Fruit fly (Drosophila melanogaster) whole organism: ENCODE data around the gene sob.

Experiments used
- CG8478 ChIP-seq: fragments of >200 bp; optimal IDR thresholded peaks from 2 replicates; lab custom pipeline; 2018; ENCODE audit warnings: inconsistent platforms
- Dll ChIP-seq: fragments of >200 bp; optimal IDR thresholded peaks from 2 replicates; lab custom pipeline; 2017
- EcR ChIP-seq, 2 experiments: fragments of >200 bp; optimal IDR thresholded peaks; 2 replicates each; lab custom pipeline; 2017; ENCODE audit warnings: missing biosample characterization in 2 of 2, missing genetic modification characterization in 2 of 2, missing genetic modification reagents in 2 of 2
- pan ChIP-seq: fragments of >200 bp; optimal IDR thresholded peaks from 2 replicates; lab custom pipeline; 2017
- psq ChIP-seq: fragments of >200 bp; optimal IDR thresholded peaks from 2 replicates; lab custom pipeline; 2017
- usp ChIP-seq: fragments of >200 bp; optimal IDR thresholded peaks from 2 replicates; lab custom pipeline; 2017; ENCODE audit warnings: missing biosample characterization, missing genetic modification characterization, mixed read lengths

sob gene

DNA sequence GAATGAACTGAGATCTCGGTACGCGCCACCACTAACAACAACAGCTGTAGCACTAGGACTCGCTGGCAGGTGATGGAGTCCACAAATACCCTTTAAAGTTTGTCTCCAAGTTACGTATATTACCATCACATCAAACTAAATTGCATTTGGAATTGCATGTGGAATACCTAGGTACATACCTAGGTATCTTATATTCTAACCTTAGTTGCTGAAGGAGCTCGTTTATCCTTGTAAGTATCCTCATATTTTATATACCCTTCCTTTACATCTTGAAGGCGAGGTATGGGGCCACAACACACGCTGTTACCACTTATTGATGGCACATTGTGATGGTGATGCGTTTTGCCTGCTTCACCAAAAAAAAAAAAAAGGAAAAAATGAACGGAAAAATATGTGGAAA, 13.2 kb downstream of the sob start:
- TF ChIP-seq CG8478 (no peak), Dll (lab: Kevin White, UChicago) (no peak), pan (lab: Kevin White, UChicago) (no peak), usp (GFP tag; lab: Kevin White, UChicago) (no peak), EcR (GFP tag; optimal IDR thresholded peaks at IDR 0.05; lab: Kevin White, UChicago) (no peak), psq (no peak)

DNA sequence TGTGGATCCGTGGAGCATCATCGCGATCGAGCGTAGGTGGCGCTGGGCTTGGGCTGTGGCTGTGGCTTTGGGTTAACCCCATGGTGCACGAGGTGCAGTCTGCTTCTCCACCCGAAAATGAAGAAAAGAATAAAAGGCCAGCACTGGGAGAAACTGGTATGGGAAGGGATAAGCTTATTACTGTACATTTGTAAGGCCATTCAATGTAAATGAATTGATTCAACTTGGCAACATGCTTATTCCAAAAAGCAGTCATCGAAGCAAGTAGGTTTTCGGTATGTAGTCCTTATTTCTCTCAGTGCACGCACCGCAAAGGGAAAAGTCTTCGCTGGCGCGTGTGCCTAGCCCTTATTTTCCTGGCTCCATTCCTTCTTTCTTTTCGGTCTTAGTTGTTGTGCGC, 14.0 kb downstream of the sob start:
- TF ChIP-seq Dll (lab: Kevin White, UChicago) = no peak
- TF ChIP-seq usp (GFP tag; lab: Kevin White, UChicago) = no peak
- no peak for TF ChIP-seq EcR (GFP tag; optimal IDR thresholded peaks at IDR 0.05; lab: Kevin White, UChicago)
- TF ChIP-seq psq = no peak
- TF ChIP-seq pan (lab: Kevin White, UChicago) = no peak
- TF ChIP-seq CG8478 = no peak

DNA sequence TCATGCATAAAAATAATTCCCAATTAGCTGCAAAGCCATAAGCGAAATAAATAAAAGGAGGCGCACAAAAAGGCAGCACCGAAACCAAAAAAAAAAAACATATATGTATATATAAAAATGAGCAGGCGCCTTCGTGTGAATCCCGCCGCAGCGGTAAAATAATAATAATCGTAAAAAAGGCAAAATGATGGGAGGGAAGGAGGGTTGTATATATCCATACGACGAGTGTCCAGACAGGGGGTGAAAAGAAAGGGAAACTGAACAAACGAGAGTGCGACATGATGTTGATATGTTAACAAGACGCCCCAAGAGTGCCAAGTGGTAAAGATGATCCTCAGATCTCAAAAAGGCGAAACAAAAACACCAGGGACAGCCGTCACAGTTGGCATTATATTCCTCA, 16.0 kb downstream of the sob start:
- no peak for TF ChIP-seq EcR (GFP tag; optimal IDR thresholded peaks at IDR 0.05; lab: Kevin White, UChicago)
- no peak for TF ChIP-seq usp (GFP tag; lab: Kevin White, UChicago)
- TF ChIP-seq Dll (lab: Kevin White, UChicago) = no peak
- TF ChIP-seq psq = no peak
- TF ChIP-seq pan (lab: Kevin White, UChicago) = no peak
- TF ChIP-seq CG8478 = no peak

DNA sequence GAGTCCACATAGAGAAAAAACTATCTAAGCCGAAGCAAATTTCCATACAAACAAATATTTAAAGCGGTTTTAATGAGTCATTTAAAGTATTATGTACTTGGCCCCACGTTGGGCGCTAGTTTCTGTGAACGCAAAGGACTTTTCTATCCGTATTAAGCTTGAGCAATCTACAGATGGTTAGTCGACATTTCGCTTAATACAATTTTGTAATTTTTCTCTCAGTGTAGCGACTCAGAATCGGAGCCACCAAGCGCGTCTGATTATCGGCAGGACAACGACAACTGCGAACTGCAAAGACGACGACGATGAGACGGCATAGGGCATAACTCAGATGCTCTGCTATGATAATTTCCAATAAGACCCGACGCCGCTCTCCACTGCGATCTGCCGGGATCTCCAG, 18.1 kb downstream of the sob start:
- TF ChIP-seq EcR (GFP tag; optimal IDR thresholded peaks at IDR 0.05; lab: Kevin White, UChicago) (no peak), psq (no peak), pan (lab: Kevin White, UChicago) (no peak), CG8478 (no peak)

DNA sequence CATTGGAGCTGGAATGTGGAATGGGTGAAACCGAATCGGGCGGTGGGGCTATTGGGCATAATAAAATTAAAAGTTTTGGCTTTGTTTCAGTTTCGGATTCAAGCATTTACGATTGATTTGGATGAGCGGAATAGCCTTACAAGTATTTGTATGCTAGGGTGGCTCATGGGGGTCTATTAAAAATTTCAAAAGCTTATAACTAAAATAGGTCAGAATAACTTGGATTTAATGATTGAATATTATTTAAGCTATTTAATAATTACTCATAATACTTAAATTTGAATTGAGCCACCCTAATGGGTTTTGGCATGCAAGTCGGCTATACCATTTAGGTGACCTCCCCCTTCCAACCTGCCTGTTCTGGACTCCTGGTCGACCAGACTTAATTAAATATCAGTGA, 20.9 kb downstream of the sob start:
- TF ChIP-seq pan (lab: Kevin White, UChicago) (no peak), CG8478 (no peak), psq (no peak), usp (GFP tag; lab: Kevin White, UChicago) (no peak)

DNA sequence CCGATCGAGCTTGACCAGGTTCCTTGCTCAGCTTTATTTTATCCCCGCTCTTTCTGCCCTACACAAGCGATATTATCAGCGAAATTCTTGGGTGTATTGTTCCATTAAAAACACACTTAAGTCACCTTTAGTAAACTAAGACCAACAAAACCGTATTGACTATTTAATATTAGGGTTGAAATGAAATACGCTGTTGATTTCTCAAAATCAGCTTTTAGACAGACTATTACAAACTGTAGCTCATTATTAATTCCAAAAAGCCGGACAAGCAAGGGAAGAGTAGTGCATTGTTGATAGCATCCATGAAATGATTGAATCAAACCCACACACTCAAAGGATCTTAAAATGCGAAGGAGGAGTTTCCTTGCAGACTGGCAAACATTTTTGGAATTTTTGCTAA, 22.3 kb downstream of the sob start:
- TF ChIP-seq Dll (lab: Kevin White, UChicago) (no peak), pan (lab: Kevin White, UChicago) (no peak), usp (GFP tag; lab: Kevin White, UChicago) (no peak), CG8478 (no peak), EcR (GFP tag; optimal IDR thresholded peaks at IDR 0.05; lab: Kevin White, UChicago) (no peak), psq (no peak)

DNA sequence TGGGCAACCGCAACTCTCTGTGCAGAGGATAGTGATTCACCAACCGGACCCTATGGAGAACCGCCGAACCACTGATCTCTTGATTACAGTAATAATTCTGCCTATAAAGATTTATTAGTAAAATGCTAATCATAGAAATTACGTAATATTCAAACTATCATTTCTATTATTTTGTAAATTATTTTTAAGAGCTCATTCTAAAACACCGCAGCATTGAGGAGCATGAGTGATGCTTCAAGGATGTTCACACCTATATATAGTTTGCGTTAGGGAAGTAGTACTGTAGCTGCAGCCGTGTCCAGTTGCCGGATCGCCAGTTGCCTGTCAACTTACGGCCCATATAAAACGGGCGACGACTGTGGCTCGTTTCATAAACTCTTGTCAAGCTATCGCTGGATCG, 23.1 kb downstream of the sob start:
- TF ChIP-seq EcR (GFP tag; optimal IDR thresholded peaks at IDR 0.05; lab: Kevin White, UChicago) (no peak), Dll (lab: Kevin White, UChicago) (no peak), usp (GFP tag; lab: Kevin White, UChicago) (no peak), CG8478 (no peak), pan (lab: Kevin White, UChicago) (no peak), psq (no peak)

DNA sequence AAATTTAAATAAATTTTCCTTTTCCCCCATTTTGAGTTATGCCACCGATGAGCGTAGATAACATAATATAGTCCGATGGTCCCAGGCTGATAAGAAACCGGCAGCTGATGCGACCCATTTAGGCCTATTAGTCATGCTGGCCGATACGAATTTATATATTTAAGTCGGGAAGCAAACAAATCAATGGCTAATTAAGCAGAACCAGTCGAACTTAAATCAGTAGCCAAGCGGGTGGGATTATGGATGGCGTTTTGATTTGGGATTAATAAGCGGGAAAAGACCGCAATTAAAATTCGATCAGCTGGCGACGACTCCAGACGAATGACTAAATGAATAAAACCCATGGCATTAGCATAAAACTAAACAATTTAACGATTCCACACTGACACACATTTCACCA, 23.6 kb downstream of the sob start:
- no peak for TF ChIP-seq Dll (lab: Kevin White, UChicago)
- TF ChIP-seq usp (GFP tag; lab: Kevin White, UChicago) = no peak
- no peak for TF ChIP-seq psq
- TF ChIP-seq EcR (GFP tag; optimal IDR thresholded peaks at IDR 0.05; lab: Kevin White, UChicago) = no peak
- TF ChIP-seq pan (lab: Kevin White, UChicago) = no peak
- TF ChIP-seq CG8478 = no peak

DNA sequence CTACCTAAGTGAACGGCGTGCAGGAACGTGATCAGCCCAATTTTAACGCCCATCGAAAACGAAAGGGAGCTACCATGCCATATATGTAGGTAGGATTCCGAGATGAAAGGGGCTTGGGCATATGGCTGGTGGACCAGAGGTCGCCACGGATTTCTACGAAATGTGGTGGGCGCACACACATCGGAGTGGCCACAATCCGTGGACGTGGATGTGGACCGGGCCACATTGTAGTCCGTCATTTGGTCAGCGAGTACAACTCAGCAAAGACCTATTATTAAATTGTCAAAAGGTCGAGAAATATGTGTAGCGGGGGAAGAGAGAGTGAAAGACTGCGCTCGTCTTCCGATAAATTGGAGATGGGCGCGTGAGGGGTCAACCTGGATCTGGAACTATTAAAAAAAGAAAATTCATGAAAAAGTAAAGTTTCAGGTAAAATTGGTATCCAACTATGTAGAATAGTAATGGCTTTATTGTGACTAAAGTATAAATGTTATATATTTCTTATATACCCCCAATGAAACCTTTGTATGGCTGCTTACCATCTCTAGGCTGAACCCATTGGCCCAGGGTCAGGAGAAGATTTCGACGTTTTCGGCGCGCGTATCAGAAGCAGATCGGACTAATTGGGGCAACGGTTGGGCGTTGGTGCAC, 25.0 kb downstream of the sob start:
- TF ChIP-seq CG8478 = no peak
- TF ChIP-seq usp (GFP tag; lab: Kevin White, UChicago) = no peak
- no peak for TF ChIP-seq EcR (GFP tag; optimal IDR thresholded peaks at IDR 0.05; lab: Kevin White, UChicago)
- no peak for TF ChIP-seq Dll (lab: Kevin White, UChicago)
- TF ChIP-seq psq = no peak
- TF ChIP-seq pan (lab: Kevin White, UChicago) = no peak

DNA sequence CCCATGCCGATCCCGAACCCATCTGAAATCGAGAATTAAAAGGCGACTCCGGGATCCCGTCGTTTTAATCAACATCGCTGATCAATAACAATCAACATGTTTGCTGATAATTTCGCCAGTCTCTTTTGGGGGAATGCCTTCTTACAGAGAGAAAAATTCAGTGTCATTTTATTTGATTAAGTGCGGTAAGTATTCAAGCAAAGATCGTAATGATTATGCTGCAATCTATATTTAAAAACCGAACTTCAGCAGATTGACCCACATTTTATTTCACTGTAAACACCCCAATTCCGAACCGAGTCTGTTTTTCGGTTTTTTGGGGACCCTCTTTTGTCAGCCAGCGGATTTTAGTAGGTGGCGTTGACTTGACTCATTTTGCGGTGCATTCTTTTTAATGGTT, 26.7 kb downstream of the sob start:
- TF ChIP-seq pan (lab: Kevin White, UChicago) (no peak), CG8478 (no peak), psq (no peak), EcR (GFP tag; optimal IDR thresholded peaks at IDR 0.05; lab: Kevin White, UChicago) (no peak), usp (GFP tag; lab: Kevin White, UChicago) (no peak), Dll (lab: Kevin White, UChicago) (no peak)

DNA sequence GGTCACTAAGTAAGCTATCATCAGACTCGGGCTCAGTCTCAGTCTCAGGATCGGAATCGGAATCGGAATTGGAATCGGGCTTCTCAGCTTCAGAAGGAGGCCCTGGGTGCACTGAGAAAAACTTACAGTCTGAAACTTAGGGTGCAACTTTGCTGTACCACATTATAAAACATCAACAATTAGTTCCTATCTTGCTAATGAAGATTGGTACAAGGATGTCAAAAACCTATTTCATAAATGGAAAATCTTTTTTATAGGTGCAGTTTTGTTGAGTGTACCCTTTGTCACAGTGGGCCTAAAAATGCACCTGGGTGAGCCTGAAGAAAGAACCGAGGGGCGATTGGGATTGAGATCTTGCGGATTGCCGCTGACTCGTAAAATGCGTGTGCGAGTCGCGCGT, 27.8 kb downstream of the sob start:
- TF ChIP-seq pan (lab: Kevin White, UChicago) = no peak
- TF ChIP-seq CG8478 = no peak
- TF ChIP-seq usp (GFP tag; lab: Kevin White, UChicago) = no peak
- TF ChIP-seq psq = no peak
- TF ChIP-seq Dll (lab: Kevin White, UChicago) = no peak
- TF ChIP-seq EcR (GFP tag; optimal IDR thresholded peaks at IDR 0.05; lab: Kevin White, UChicago) = no peak

DNA sequence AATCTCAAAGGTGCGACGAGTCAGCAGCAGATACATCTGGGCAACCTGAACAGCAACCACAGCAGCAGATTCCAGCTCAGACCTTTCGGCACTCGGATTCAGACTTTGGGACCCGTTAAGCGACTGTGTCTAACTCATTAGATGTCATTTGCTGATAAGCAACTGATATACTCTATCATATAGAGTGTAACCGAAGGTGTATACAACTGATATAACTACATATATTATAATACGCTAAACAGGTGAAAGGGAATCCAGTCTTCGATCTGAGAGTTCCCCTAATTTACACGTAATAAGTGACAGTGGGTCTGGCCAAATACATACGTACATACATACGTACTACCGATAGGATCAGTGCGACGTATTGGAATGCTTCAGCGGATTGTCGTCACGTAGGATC, 30.0 kb downstream of the sob start:
- TF ChIP-seq pan (lab: Kevin White, UChicago) (no peak), Dll (lab: Kevin White, UChicago) (no peak), CG8478 (no peak), psq (no peak), EcR (GFP tag; optimal IDR thresholded peaks at IDR 0.05; lab: Kevin White, UChicago) (no peak), usp (GFP tag; lab: Kevin White, UChicago) (no peak)

DNA sequence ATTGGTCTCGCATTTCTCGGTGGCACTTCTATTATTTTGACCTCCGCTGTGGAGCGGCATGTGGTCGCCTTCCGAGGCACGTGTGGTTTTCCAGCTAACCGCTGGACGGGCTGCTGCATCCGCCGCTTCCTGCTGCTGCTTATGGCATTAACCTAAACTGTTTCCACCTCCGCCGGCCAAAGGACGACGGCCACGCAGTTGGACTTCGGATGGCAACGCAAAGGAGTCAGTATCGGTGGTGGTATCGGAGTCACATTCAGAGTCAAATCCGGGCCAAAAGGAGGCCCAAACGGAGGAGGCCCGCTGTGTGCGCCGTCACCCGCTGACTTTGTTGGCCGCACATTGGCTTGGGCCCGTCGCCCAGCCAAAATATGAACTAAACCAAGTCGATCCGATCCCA, 30.8 kb downstream of the sob start:
- no peak for TF ChIP-seq psq
- TF ChIP-seq pan (lab: Kevin White, UChicago) = no peak
- no peak for TF ChIP-seq EcR (GFP tag; optimal IDR thresholded peaks at IDR 0.05; lab: Kevin White, UChicago)
- no peak for TF ChIP-seq Dll (lab: Kevin White, UChicago)
- no peak for TF ChIP-seq CG8478
- TF ChIP-seq usp (GFP tag; lab: Kevin White, UChicago) = no peak
